Worm (Caenorhabditis elegans) whole organism, L2 larva: ENCODE measurements around the gene gldi-3.

Source experiments
- mdl-1 ChIP-seq, 2 experiments: fragments of 150-350 bp in 1 of 2; sonication (generic microtip) in 1 of 2; optimal IDR thresholded peaks; 2 replicates each; lab custom pipeline; 2017; ENCODE audit warnings: missing biosample characterization in 2 of 2, missing genetic modification characterization in 2 of 2
- nhr-10 ChIP-seq: sonication (generic microtip); optimal IDR thresholded peaks from 2 replicates; lab custom pipeline; 2017; ENCODE audit warnings: missing biosample characterization, missing genetic modification characterization
- peb-1 ChIP-seq: fragments of 150-350 bp; optimal IDR thresholded peaks from 2 replicates; lab custom pipeline; 2014; ENCODE audit warnings: missing biosample characterization, missing genetic modification characterization
- unc-62 ChIP-seq: fragments of 150-350 bp; optimal IDR thresholded peaks from 2 replicates; lab custom pipeline; 2014; ENCODE audit warnings: missing biosample characterization, missing genetic modification reagents, missing genetic modification characterization

ce11 chrII:9277153-9277552 lies 2.7 kb downstream of the gldi-3 start:
- TF ChIP-seq peb-1 (tag; lab: Kevin White, UChicago) (no peak), mdl-1 (tag; optimal IDR thresholded peaks at IDR 0.05; lab: Kevin White, UChicago) (no peak), unc-62 (GFP tag; lab: Kevin White, UChicago) (no peak), nhr-10 (tag; lab: Kevin White, UChicago) (no peak)
